Worm (Caenorhabditis elegans) whole organism, young adult: ENCODE results near the gene cmtr-1.
"Not testable (repeated sequence)": the region's sequence is repeated elsewhere in the genome, so short reads cannot be mapped to it uniquely, and the experiment has no call there.

Experiments used
- C06A6.2 ChIP-seq: fragments of 200-800 bp; sonication (Bioruptor generic); conservative IDR thresholded peaks from 2 replicates; pipeline ENCODE4 v1.3.6; 2022; ENCODE audit warnings: missing genetic modification characterization, missing compliant biosample characterization
- F37B4.10 ChIP-seq: fragments of 200-800 bp; sonication (Bioruptor generic); IDR thresholded peaks from 2 replicates; pipeline ENCODE4 v1.3.6; 2022; ENCODE audit warnings: missing genetic modification characterization, missing compliant biosample characterization
- F57A8.1 ChIP-seq: fragments of 200-800 bp; sonication (Bioruptor generic); optimal IDR thresholded peaks from 2 replicates; lab custom pipeline; 2018; ENCODE audit warnings: mild to moderate bottlenecking, missing genetic modification characterization, moderate library complexity, missing compliant biosample characterization
- K11D2.4 ChIP-seq: fragments of 200-800 bp; sonication (Bioruptor generic); IDR thresholded peaks from 2 replicates; pipeline ENCODE4 v1.3.6; 2022; ENCODE audit warnings: missing genetic modification reagents, missing genetic modification characterization, missing compliant biosample characterization
- K12H6.12 ChIP-seq: fragments of 200-800 bp; sonication (Bioruptor generic); optimal IDR thresholded peaks from 2 replicates; lab custom pipeline; 2018; ENCODE audit warnings: mild to moderate bottlenecking, missing genetic modification characterization, missing compliant biosample characterization
- attf-3 ChIP-seq: fragments of 200-800 bp; sonication (Bioruptor generic); conservative IDR thresholded peaks from 2 replicates; pipeline ENCODE4 v1.3.6; 2022; ENCODE audit warnings: missing genetic modification reagents, missing genetic modification characterization, missing compliant biosample characterization
- attf-6 ChIP-seq: fragments of 200-800 bp; sonication (Bioruptor generic); IDR thresholded peaks from 2 replicates; pipeline ENCODE4 v1.3.6; 2022; ENCODE audit warnings: missing genetic modification reagents, missing genetic modification characterization, missing compliant biosample characterization
- cebp-1 ChIP-seq, 2 experiments: fragments of 200-800 bp in 1 of 2; sonication (Bioruptor generic) in 1 of 2; sonication (generic microtip) in 1 of 2; IDR thresholded peaks in 1 of 2; optimal IDR thresholded peaks in 1 of 2; 2 replicates each; pipeline versions ENCODE4 v1.3.6 to Lab custom; 2017 to 2022; ENCODE audit warnings: missing compliant biosample characterization in 2 of 2, missing genetic modification characterization in 2 of 2, mild to moderate bottlenecking in 1 of 2, missing genetic modification reagents in 1 of 2, moderate library complexity in 1 of 2
- ceh-100 ChIP-seq: fragments of 200-800 bp; sonication (Bioruptor generic); IDR thresholded peaks from 2 replicates; pipeline ENCODE4 v1.3.6; 2022; ENCODE audit warnings: missing genetic modification reagents, missing genetic modification characterization, missing compliant biosample characterization
- ceh-27 ChIP-seq: fragments of 200-800 bp; sonication (Bioruptor generic); optimal IDR thresholded peaks from 2 replicates; lab custom pipeline; 2018; ENCODE audit warnings: mild to moderate bottlenecking, missing genetic modification characterization, moderate library complexity, missing compliant biosample characterization
- dox-1 ChIP-seq: fragments of 200-800 bp; sonication (Bioruptor generic); IDR thresholded peaks from 2 replicates; pipeline ENCODE4 v1.3.6; 2022; ENCODE audit warnings: missing genetic modification reagents, missing genetic modification characterization, missing compliant biosample characterization
- egrh-3 ChIP-seq: fragments of 200-800 bp; sonication (Bioruptor generic); IDR thresholded peaks from 2 replicates; pipeline ENCODE4 v1.3.6; 2022; ENCODE audit warnings: missing genetic modification reagents, missing genetic modification characterization, missing compliant biosample characterization
- ekl-4 ChIP-seq: fragments of 200-800 bp; sonication (Bioruptor generic); IDR thresholded peaks from 2 replicates; pipeline ENCODE4 v1.3.6; 2022; ENCODE audit warnings: missing genetic modification reagents, missing genetic modification characterization, missing compliant biosample characterization
- hmg-1.2 ChIP-seq: fragments of 200-800 bp; sonication (Bioruptor generic); IDR thresholded peaks from 2 replicates; pipeline ENCODE4 v1.3.6; 2022; ENCODE audit warnings: missing genetic modification reagents, missing genetic modification characterization, missing compliant biosample characterization
- hmg-20 ChIP-seq: fragments of 200-800 bp; sonication (Bioruptor generic); IDR thresholded peaks from 2 replicates; pipeline ENCODE4 v1.3.6; 2022; ENCODE audit warnings: missing genetic modification reagents, missing genetic modification characterization, missing compliant biosample characterization
- lag-1 ChIP-seq: fragments of 200-800 bp; sonication (Bioruptor generic); IDR thresholded peaks from 2 replicates; pipeline ENCODE4 v1.3.6; 2022; ENCODE audit warnings: missing genetic modification reagents, missing genetic modification characterization, missing compliant biosample characterization
- let-526 ChIP-seq: fragments of 200-800 bp; sonication (Bioruptor generic); IDR thresholded peaks from 2 replicates; pipeline ENCODE4 v1.3.6; 2022; ENCODE audit warnings: missing genetic modification reagents, missing genetic modification characterization, missing compliant biosample characterization
- lin-26 ChIP-seq: fragments of 200-800 bp; sonication (Bioruptor generic); IDR thresholded peaks from 2 replicates; pipeline ENCODE4 v1.3.6; 2022; ENCODE audit warnings: missing genetic modification reagents, missing genetic modification characterization, missing compliant biosample characterization
- lir-1 ChIP-seq: fragments of 200-800 bp; sonication (Bioruptor generic); conservative IDR thresholded peaks from 2 replicates; pipeline ENCODE4 v1.3.6; 2022; ENCODE audit warnings: missing genetic modification reagents, missing genetic modification characterization, missing compliant biosample characterization
- mcd-1 ChIP-seq: fragments of 200-800 bp; sonication (Bioruptor generic); IDR thresholded peaks from 2 replicates; pipeline ENCODE4 v1.3.6; 2022; ENCODE audit warnings: missing genetic modification reagents, missing genetic modification characterization, missing compliant biosample characterization
- mxl-1 ChIP-seq: sonication (generic microtip); optimal IDR thresholded peaks from 2 replicates; lab custom pipeline; 2016; ENCODE audit warnings: missing genetic modification characterization, missing compliant biosample characterization
- nfyb-1 ChIP-seq: fragments of 200-800 bp; sonication (Bioruptor generic); IDR thresholded peaks from 2 replicates; pipeline ENCODE4 v1.3.6; 2022; ENCODE audit warnings: missing genetic modification reagents, missing genetic modification characterization, missing compliant biosample characterization
- nhr-179 ChIP-seq: sonication (generic microtip); optimal IDR thresholded peaks from 2 replicates; lab custom pipeline; 2016; ENCODE audit warnings: mild to moderate bottlenecking, missing genetic modification characterization, missing compliant biosample characterization
- pbrm-1 ChIP-seq: fragments of 200-800 bp; sonication (Bioruptor generic); IDR thresholded peaks from 2 replicates; pipeline ENCODE4 v1.3.6; 2022; ENCODE audit warnings: missing genetic modification reagents, missing genetic modification characterization, missing compliant biosample characterization
- rcor-1 ChIP-seq: fragments of 200-800 bp; sonication (Bioruptor generic); IDR thresholded peaks from 2 replicates; pipeline ENCODE4 v1.3.6; 2022; ENCODE audit warnings: missing genetic modification reagents, missing genetic modification characterization, missing compliant biosample characterization
- sea-2 ChIP-seq: fragments of 200-800 bp; sonication (Bioruptor generic); IDR thresholded peaks from 2 replicates; pipeline ENCODE4 v1.3.6; 2022; ENCODE audit warnings: missing genetic modification characterization, missing compliant biosample characterization
- snpc-4 ChIP-seq, 5 experiments: fragments of 150-350 bp in 1 of 5; sonication (generic microtip) in 4 of 5; optimal IDR thresholded peaks; 2 replicates each; lab custom pipeline; 2014 to 2018; ENCODE audit warnings: missing genetic modification characterization in 5 of 5, missing biosample characterization in 3 of 5, antibody characterized with exemption in 2 of 5, mild to moderate bottlenecking in 2 of 5, missing compliant biosample characterization in 2 of 5, missing genotype in 2 of 5, moderate library complexity in 2 of 5, missing genetic modification reagents in 1 of 5
- zfh-2 ChIP-seq: fragments of 200-800 bp; sonication (Bioruptor generic); conservative IDR thresholded peaks from 2 replicates; pipeline ENCODE4 v1.3.6; 2022; ENCODE audit warnings: missing genetic modification reagents, missing genetic modification characterization, missing compliant biosample characterization

The cmtr-1 gene

DNA sequence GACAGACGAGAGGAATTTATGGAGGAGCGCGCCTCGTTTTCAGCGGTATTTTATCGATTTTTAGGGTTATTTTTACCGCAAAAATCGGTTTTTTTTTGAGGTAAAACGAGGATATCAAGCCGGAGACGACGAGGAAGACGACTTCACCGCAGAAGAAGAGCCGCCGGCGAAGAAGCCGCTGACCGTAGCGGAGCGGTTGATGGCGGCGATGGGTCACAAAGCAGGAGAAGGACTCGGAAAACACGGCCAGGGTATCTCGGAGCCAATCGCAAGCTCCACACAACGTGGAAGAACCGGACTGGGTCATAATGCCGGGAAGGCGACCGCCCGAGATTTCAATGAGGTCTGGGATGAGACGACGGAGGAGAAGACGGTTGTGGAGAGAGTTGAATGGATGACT, 475 bp downstream of the cmtr-1 start:
- peak; percentile 79 for TF ChIP-seq zfh-2 (GFP tag; lab: Robert Waterston, UW)
- peak; percentile 62; the same call in 1 of the 2 replicates for TF ChIP-seq egrh-3 (GFP tag; lab: Robert Waterston, UW)
- no peak for TF ChIP-seq lir-1 (GFP tag; lab: Robert Waterston, UW)

- TF ChIP-seq sea-2 (GFP tag; lab: Robert Waterston, UW) = no peak
- no peak for TF ChIP-seq lag-1
- no peak for TF ChIP-seq cebp-1 (GFP tag; IDR thresholded peaks at IDR 0.05; lab: Robert Waterston, UW)
- TF ChIP-seq cebp-1 (tag; optimal IDR thresholded peaks at IDR 0.05; lab: Kevin White, UChicago) = peak; percentile 78
- TF ChIP-seq attf-6 = no peak
- no peak for TF ChIP-seq F57A8.1 (GFP tag; lab: Kevin White, UChicago)
- TF ChIP-seq, all 124 proteins: peak for 1
Observed at ce11 chrII:15037782-15038181, 11.9 kb downstream of the cmtr-1 start, which contains the start of gene Y53F4B.14. Gene Y53F4B.14, plus strand, starts transcription at chrII:15037991.

ce11 chrII:15039104-15039503, 13.2 kb downstream of the cmtr-1 start, which contains the start of gene trip-4:
Gene trip-4, plus strand, starts transcription at chrII:15039404.
- no peak for TF ChIP-seq mxl-1 (tag; lab: Kevin White, UChicago)
- TF ChIP-seq, all 124 proteins: peak for 0

- no peak for TF ChIP-seq rcor-1 (GFP tag; lab: Robert Waterston, UW)
- TF ChIP-seq nhr-179 (tag; lab: Kevin White, UChicago) = no peak
- TF ChIP-seq F37B4.10 = peak; percentile 65; the same call in 1 of the 2 replicates
- no peak for TF ChIP-seq mcd-1 (GFP tag; lab: Robert Waterston, UW)
- TF ChIP-seq, all 124 proteins: peak for 1
Observed at ce11 chrII:15042310-15042709, 16.4 kb downstream of the cmtr-1 start.

DNA sequence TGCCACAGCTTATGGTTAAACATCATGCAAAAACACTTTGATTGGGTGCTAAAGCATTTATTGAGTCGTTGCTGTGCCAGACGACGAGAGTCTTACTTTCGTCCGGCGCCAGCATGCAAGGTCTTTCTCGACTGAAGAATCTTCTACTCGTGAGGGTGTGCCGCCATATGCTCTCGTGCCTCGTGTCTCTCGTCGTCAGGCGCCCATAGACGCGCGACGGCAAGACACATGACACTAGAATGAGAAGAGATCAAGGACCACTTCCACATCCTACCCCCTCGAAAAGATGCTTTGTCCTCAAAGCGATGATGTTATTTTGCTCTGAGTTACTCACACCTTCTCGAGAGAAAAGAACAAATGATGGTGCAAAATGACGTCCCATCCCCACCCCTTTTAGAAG, 16.9 kb downstream of the cmtr-1 start:
- TF ChIP-seq cebp-1 (GFP tag; IDR thresholded peaks at IDR 0.05; lab: Robert Waterston, UW); snpc-4 (GFP tag; optimal IDR thresholded peaks at IDR 0.05; lab: Kevin White, UChicago): not testable (repeated sequence)
- TF ChIP-seq cebp-1 (tag; optimal IDR thresholded peaks at IDR 0.05; lab: Kevin White, UChicago) (peak; percentile 35), nfyb-1 (GFP tag; lab: Robert Waterston, UW) (peak; percentile 89), K11D2.4 (GFP tag; lab: Robert Waterston, UW) (peak; percentile 55), zfh-2 (GFP tag; lab: Robert Waterston, UW) (peak; percentile 62), pbrm-1 (GFP tag; lab: Robert Waterston, UW) (peak; percentile 66; the same call in 1 of the 2 replicates), ekl-4 (0 out of 2 replicates have a peak, but pooled peaks have one; percentile 35), ceh-27 (GFP tag; lab: Kevin White, UChicago) (peak; percentile 44), mcd-1 (GFP tag; lab: Robert Waterston, UW) (peak; percentile 54), attf-3 (GFP tag; lab: Robert Waterston, UW) (0 out of 2 replicates have a peak, but pooled peaks have one; percentile 14), rcor-1 (GFP tag; lab: Robert Waterston, UW) (peak; percentile 58; the same call in 1 of the 2 replicates), snpc-4 (tag; optimal IDR thresholded peaks at IDR 0.05; lab: Kevin White, UChicago) (peak in 1 of 4 experiments; percentile 17), hmg-1.2 (GFP tag; lab: Robert Waterston, UW) (peak; percentile 47), lin-26 (GFP tag; lab: Robert Waterston, UW) (peak; percentile 48; the same call in 1 of the 2 replicates), let-526 (GFP tag; lab: Robert Waterston, UW) (peak; percentile 56; the same call in 1 of the 2 replicates), hmg-20 (GFP tag; lab: Robert Waterston, UW) (0 out of 2 replicates have a peak, but pooled peaks have one; percentile 38)

ce11 chrII:15043850-15044249, 17.9 kb downstream of the cmtr-1 start:
- not testable (repeated sequence) for TF ChIP-seq snpc-4 (GFP tag; optimal IDR thresholded peaks at IDR 0.05; lab: Kevin White, UChicago); cebp-1 (GFP tag; IDR thresholded peaks at IDR 0.05; lab: Robert Waterston, UW)
- TF ChIP-seq snpc-4 (tag; optimal IDR thresholded peaks at IDR 0.05; lab: Kevin White, UChicago) (peak in 1 of 4 experiments; percentile 24), ceh-100 (GFP tag; lab: Robert Waterston, UW) (peak; percentile 18; the same call in 1 of the 2 replicates), C06A6.2 (0 out of 2 replicates have a peak, but pooled peaks have one; percentile 52), nfyb-1 (GFP tag; lab: Robert Waterston, UW) (peak; percentile 56; the same call in 1 of the 2 replicates), dox-1 (peak; percentile 17; the same call in 1 of the 2 replicates), mcd-1 (GFP tag; lab: Robert Waterston, UW) (peak; percentile 59), ekl-4 (peak; percentile 38; the same call in 1 of the 2 replicates), K12H6.12 (tag; lab: Kevin White, UChicago) (peak; percentile 38), cebp-1 (tag; optimal IDR thresholded peaks at IDR 0.05; lab: Kevin White, UChicago) (peak; percentile 34)
